Fruit fly (Drosophila melanogaster): ENCODE data around the gene Upf1.

Upf1 gene

dm6 chrX:11857522-11858438, 47.4 kb downstream of the Upf1 start (continued):
- TF ChIP-seq Gug (GFP tag; IDR thresholded peaks at IDR 0.05) (peak; percentile 95), Hr38 (GFP tag; optimal IDR thresholded peaks at IDR 0.05) (no peak), net (GFP tag; optimal IDR thresholded peaks at IDR 0.05) (peak; percentile 95), CG32006 (GFP tag; optimal IDR thresholded peaks at IDR 0.05) (peak; percentile 95), acj6 (GFP tag; optimal IDR thresholded peaks at IDR 0.05) (peak; percentile 93), CG10669 (GFP tag; optimal IDR thresholded peaks at IDR 0.05) (peak; percentile 89), CG3032 (tag; optimal IDR thresholded peaks at IDR 0.05) (peak; percentile 95), lz (GFP tag; optimal IDR thresholded peaks at IDR 0.05) (peak; percentile 88), vri (GFP tag; optimal IDR thresholded peaks at IDR 0.05) (peak; percentile 80), CG15336 (GFP tag; IDR thresholded peaks at IDR 0.05) (peak; percentile 97), CG8119 (GFP tag; IDR thresholded peaks at IDR 0.05) (peak; percentile 96), ss (GFP tag; optimal IDR thresholded peaks at IDR 0.05) (peak; percentile 93 to 94), CG6792 (GFP tag; optimal IDR thresholded peaks at IDR 0.05) (peak; percentile 88)

DNA sequence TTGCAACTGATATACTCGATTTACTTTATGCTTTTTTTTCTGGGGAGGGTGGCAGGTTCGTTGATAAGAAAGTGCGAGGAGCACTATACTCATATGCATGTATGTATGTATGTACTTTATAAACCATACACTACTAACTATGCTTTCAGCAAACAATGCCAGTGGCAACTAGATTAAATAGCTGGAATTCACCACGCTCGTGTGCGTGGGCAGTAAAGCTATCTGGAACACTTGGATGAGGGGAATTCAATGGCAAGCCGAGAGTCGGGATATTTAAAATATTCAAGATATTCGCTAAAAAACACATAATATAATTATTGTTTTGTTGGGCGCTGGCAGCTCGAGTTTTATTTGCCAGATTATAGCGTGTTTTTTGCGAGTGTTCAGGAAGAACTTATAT, 48.3 kb downstream of the Upf1 start:
- TF ChIP-seq Eip78C (GFP tag) (peak; percentile 68), esn (GFP tag; optimal IDR thresholded peaks at IDR 0.05) (no peak), CG6854 (GFP tag; optimal IDR thresholded peaks at IDR 0.05) (no peak), CG10669 (GFP tag; optimal IDR thresholded peaks at IDR 0.05) (peak; percentile 20), CG6163 (GFP tag; IDR thresholded peaks at IDR 0.05) (no peak), eg (GFP tag; IDR thresholded peaks at IDR 0.05) (0 out of 3 replicates have a peak, but pooled peaks have one; percentile 17), svp (GFP tag) (peak; percentile 70), CG32006 (GFP tag; optimal IDR thresholded peaks at IDR 0.05) (peak; percentile 17), CG15336 (GFP tag; IDR thresholded peaks at IDR 0.05) (peak; percentile 40; the same call in 1 of the 2 replicates), CG11902 (GFP tag; optimal IDR thresholded peaks at IDR 0.05) (no peak), fkh (GFP tag; optimal IDR thresholded peaks at IDR 0.05) (peak; percentile 35), OdsH (GFP tag; optimal IDR thresholded peaks at IDR 0.05) (no peak), salr (GFP tag; optimal IDR thresholded peaks at IDR 0.05) (no peak)

- TF ChIP-seq lz (GFP tag; optimal IDR thresholded peaks at IDR 0.05) (no peak), svp (GFP tag) (peak; percentile 76)
Observed at dm6 chrX:11855950-11856349, 49.2 kb downstream of the Upf1 start.

dm6 chrX:11854758-11855465, 50.3 kb downstream of the Upf1 start, which contains the start of the genes CG10347 and ATP7:
Gene CG10347 (minus strand): TSS chrX:11854931.
Gene ATP7 (plus strand): TSS chrX:11855022.
- peak; percentile 23 for TF ChIP-seq CG6854 (GFP tag; optimal IDR thresholded peaks at IDR 0.05)
- peak; percentile 22 for TF ChIP-seq Eip75B (GFP tag; optimal IDR thresholded peaks at IDR 0.05)
- no peak for TF ChIP-seq Hr38 (GFP tag; optimal IDR thresholded peaks at IDR 0.05)
- peak; percentile 7 for TF ChIP-seq Ets21C (GFP tag; optimal IDR thresholded peaks at IDR 0.05)
- no peak for TF ChIP-seq CG11902 (GFP tag; optimal IDR thresholded peaks at IDR 0.05)
- TF ChIP-seq CG3919 (GFP tag; optimal IDR thresholded peaks at IDR 0.05), result peak; percentile 9
- TF ChIP-seq Hr4 (GFP tag; optimal IDR thresholded peaks at IDR 0.05), result peak; percentile 15
- TF ChIP-seq Met (GFP tag; optimal IDR thresholded peaks at IDR 0.05), result peak; percentile 38
- TF ChIP-seq Smox (GFP tag; optimal IDR thresholded peaks at IDR 0.05), result peak; percentile 22
- no peak for TF ChIP-seq CG8319 (GFP tag; optimal IDR thresholded peaks at IDR 0.05)
- peak; percentile 7 for TF ChIP-seq acj6 (GFP tag; optimal IDR thresholded peaks at IDR 0.05)
- TF ChIP-seq fd59A (GFP tag; optimal IDR thresholded peaks at IDR 0.05), result no peak
- peak; percentile 41 for TF ChIP-seq fkh (GFP tag; optimal IDR thresholded peaks at IDR 0.05)
- peak; percentile 50 for TF ChIP-seq esn (GFP tag; optimal IDR thresholded peaks at IDR 0.05)
- TF ChIP-seq achi (GFP tag; optimal IDR thresholded peaks at IDR 0.05), result peak; percentile 29
- TF ChIP-seq topi (GFP tag; optimal IDR thresholded peaks at IDR 0.05), result peak; percentile 37
- TF ChIP-seq Sox14 (GFP tag; optimal IDR thresholded peaks at IDR 0.05), result peak; percentile 30
- TF ChIP-seq Eip78C (GFP tag), result peak; percentile 58
- TF ChIP-seq net (GFP tag; optimal IDR thresholded peaks at IDR 0.05), result peak; percentile 7
- peak; percentile 16 for TF ChIP-seq CG1621 (tag; optimal IDR thresholded peaks at IDR 0.05)
- TF ChIP-seq ss (GFP tag; optimal IDR thresholded peaks at IDR 0.05), result peak; percentile 25 to 57
- TF ChIP-seq Hr39 (GFP tag; optimal IDR thresholded peaks at IDR 0.05), result peak; percentile 8
- TF ChIP-seq lz (GFP tag; optimal IDR thresholded peaks at IDR 0.05), result peak; percentile 21
- TF ChIP-seq CG6792 (GFP tag; optimal IDR thresholded peaks at IDR 0.05), result no peak
- no peak for TF ChIP-seq Blimp-1 (GFP tag; optimal IDR thresholded peaks at IDR 0.05)
- TF ChIP-seq pdm3 (GFP tag; optimal IDR thresholded peaks at IDR 0.05), result peak; percentile 3
- no peak for TF ChIP-seq CG6808 (GFP tag; optimal IDR thresholded peaks at IDR 0.05)
- peak; percentile 25 for TF ChIP-seq OdsH (GFP tag; optimal IDR thresholded peaks at IDR 0.05)
- peak; percentile 1 for TF ChIP-seq CG3032 (tag; optimal IDR thresholded peaks at IDR 0.05)
- TF ChIP-seq CG8119 (GFP tag; IDR thresholded peaks at IDR 0.05), result peak; percentile 17; the same call in 1 of the 3 replicates
- TF ChIP-seq cyc (GFP tag; optimal IDR thresholded peaks at IDR 0.05), result peak; percentile 7
- no peak for TF ChIP-seq CG6163 (GFP tag; IDR thresholded peaks at IDR 0.05)
